Worm (Caenorhabditis elegans) whole organism, L4 larva: ENCODE data around the gene F35G12.12.

ENCODE experiments used
- F26F4.8 ChIP-seq: fragments of 200-800 bp; sonication (Bioruptor generic); conservative IDR thresholded peaks from 2 replicates; pipeline ENCODE4 v1.3.6; 2022; ENCODE audit warnings: missing genetic modification characterization, missing compliant biosample characterization
- T20F7.1 ChIP-seq: fragments of 200-800 bp; sonication (Bioruptor generic); optimal IDR thresholded peaks from 2 replicates; lab custom pipeline; 2018; ENCODE audit warnings: mild to moderate bottlenecking, missing genetic modification characterization, missing compliant biosample characterization
- Y5F2A.4 ChIP-seq: fragments of 200-800 bp; sonication (Bioruptor generic); optimal IDR thresholded peaks from 2 replicates; lab custom pipeline; 2018; ENCODE audit warnings: mild to moderate bottlenecking, missing genetic modification characterization, missing compliant biosample characterization
- ZK546.5 ChIP-seq, 2 experiments: sonication (generic microtip); optimal IDR thresholded peaks; 2 replicates each; lab custom pipeline; 2017; ENCODE audit warnings: missing biosample characterization in 2 of 2, missing genetic modification characterization in 2 of 2
- ceh-28 ChIP-seq: fragments of 150-350 bp; optimal IDR thresholded peaks from 2 replicates; lab custom pipeline; 2014; ENCODE audit warnings: missing biosample characterization, missing genetic modification reagents, missing genetic modification characterization
- ceh-32 ChIP-seq: sonication (generic microtip); optimal IDR thresholded peaks from 2 replicates; lab custom pipeline; 2016; ENCODE audit warnings: mild to moderate bottlenecking, missing genetic modification characterization, missing compliant biosample characterization; ENCODE audit not compliant: poor library complexity
- ceh-62 ChIP-seq: sonication (generic microtip); optimal IDR thresholded peaks from 2 replicates; lab custom pipeline; 2017; ENCODE audit warnings: missing biosample characterization, missing genetic modification characterization
- ctbp-1 ChIP-seq: fragments of 200-800 bp; sonication (Bioruptor generic); IDR thresholded peaks from 2 replicates; pipeline ENCODE4 v1.3.6; 2022; ENCODE audit warnings: missing genetic modification reagents, missing genetic modification characterization, missing compliant biosample characterization
- daf-12 ChIP-seq: fragments of 150-350 bp; optimal IDR thresholded peaks from 2 replicates; lab custom pipeline; 2014; ENCODE audit warnings: missing biosample characterization, missing genetic modification reagents, missing genetic modification characterization
- daf-8 ChIP-seq: fragments of 200-800 bp; sonication (Bioruptor generic); IDR thresholded peaks from 2 replicates; pipeline ENCODE4 v1.3.6; 2022; ENCODE audit warnings: missing genetic modification characterization, missing compliant biosample characterization
- dmd-6 ChIP-seq: fragments of 200-800 bp; sonication (Bioruptor generic); IDR thresholded peaks from 2 replicates; pipeline ENCODE4 v1.3.6; 2022; ENCODE audit warnings: missing genetic modification reagents, missing genetic modification characterization, missing compliant biosample characterization
- dpl-1 ChIP-seq: fragments of 150-350 bp; optimal IDR thresholded peaks from 2 replicates; lab custom pipeline; 2014; ENCODE audit warnings: missing biosample characterization, missing genetic modification reagents, missing genetic modification characterization
- egl-27 ChIP-seq: sonication (generic microtip); optimal IDR thresholded peaks from 3 replicates; lab custom pipeline; 2017; ENCODE audit warnings: missing biosample characterization, missing genetic modification reagents, missing genetic modification characterization
- egl-43 ChIP-seq: fragments of 200-800 bp; sonication (Bioruptor generic); IDR thresholded peaks from 2 replicates; pipeline ENCODE4 v1.3.6; 2022; ENCODE audit warnings: missing genetic modification reagents, missing genetic modification characterization, missing compliant biosample characterization
- fos-1 ChIP-seq: fragments of 150-350 bp; optimal IDR thresholded peaks from 2 replicates; lab custom pipeline; 2014; ENCODE audit warnings: missing biosample characterization, missing genetic modification characterization
- gei-8 ChIP-seq: fragments of 200-800 bp; sonication (Bioruptor generic); optimal IDR thresholded peaks from 2 replicates; lab custom pipeline; 2018; ENCODE audit warnings: mild to moderate bottlenecking, missing genetic modification characterization, missing compliant biosample characterization
- hif-1 ChIP-seq, 2 experiments: sonication (generic microtip); optimal IDR thresholded peaks; 2 replicates each; lab custom pipeline; 2016 to 2017; ENCODE audit warnings: missing compliant biosample characterization in 2 of 2, missing genetic modification characterization in 2 of 2, missing genetic modification reagents in 2 of 2, missing genotype in 2 of 2, mild to moderate bottlenecking in 1 of 2
- hmg-1.1 ChIP-seq: fragments of 200-800 bp; sonication (Bioruptor generic); IDR thresholded peaks from 2 replicates; pipeline ENCODE4 v1.3.6; 2022; ENCODE audit warnings: missing genetic modification reagents, missing genetic modification characterization, missing compliant biosample characterization
- lin-13 ChIP-seq: fragments of 150-350 bp; optimal IDR thresholded peaks from 2 replicates; lab custom pipeline; 2014; ENCODE audit warnings: missing biosample characterization, missing genetic modification reagents, missing genetic modification characterization
- lin-15B ChIP-seq: fragments of 150-350 bp; sonication (generic microtip); optimal IDR thresholded peaks from 3 replicates; lab custom pipeline; 2014; ENCODE audit warnings: missing biosample characterization, missing genetic modification characterization
- lin-29 ChIP-seq: fragments of 200-800 bp; sonication (Bioruptor generic); IDR thresholded peaks from 2 replicates; pipeline ENCODE4 v1.3.6; 2022; ENCODE audit warnings: missing genetic modification reagents, missing genetic modification characterization, missing compliant biosample characterization
- madf-5 ChIP-seq, 2 experiments: fragments of 200-800 bp; sonication (Bioruptor generic); IDR thresholded peaks; 2 replicates each; pipeline ENCODE4 v1.3.6; 2022; ENCODE audit warnings: missing compliant biosample characterization in 2 of 2, missing genetic modification characterization in 2 of 2
- mdl-1 ChIP-seq, 2 experiments: fragments of 150-350 bp in 1 of 2; sonication (generic microtip) in 1 of 2; optimal IDR thresholded peaks; 2 replicates each; lab custom pipeline; 2014 to 2017; ENCODE audit warnings: missing biosample characterization in 2 of 2, missing genetic modification characterization in 2 of 2
- mdt-29 ChIP-seq: fragments of 200-800 bp; sonication (Bioruptor generic); IDR thresholded peaks from 2 replicates; pipeline ENCODE4 v1.3.6; 2022; ENCODE audit warnings: missing genetic modification reagents, missing genetic modification characterization, missing compliant biosample characterization
- mes-2 ChIP-seq: sonication (generic microtip); optimal IDR thresholded peaks from 2 replicates; lab custom pipeline; 2016; ENCODE audit warnings: missing genotype, mild to moderate bottlenecking, missing genetic modification characterization, missing compliant biosample characterization; ENCODE audit not compliant: poor library complexity, severe bottlenecking
- mxl-2 ChIP-seq: fragments of 200-800 bp; sonication (Bioruptor generic); conservative IDR thresholded peaks from 2 replicates; pipeline ENCODE4 v1.3.6; 2022; ENCODE audit warnings: missing genetic modification reagents, missing genetic modification characterization, missing compliant biosample characterization
- mxl-3 ChIP-seq: fragments of 200-800 bp; sonication (Bioruptor generic); optimal IDR thresholded peaks from 2 replicates; lab custom pipeline; 2018; ENCODE audit warnings: mild to moderate bottlenecking, missing genetic modification characterization, missing compliant biosample characterization
- nhr-25 ChIP-seq: sonication (generic microtip); optimal IDR thresholded peaks from 2 replicates; lab custom pipeline; 2017; ENCODE audit warnings: missing genetic modification characterization, mild to moderate bottlenecking, missing compliant biosample characterization, antibody characterized with exemption, moderate library complexity, borderline replicate concordance; ENCODE audit not compliant: insufficient read depth
- nhr-28 ChIP-seq: fragments of 150-350 bp; optimal IDR thresholded peaks from 2 replicates; lab custom pipeline; 2014; ENCODE audit warnings: missing biosample characterization, missing genetic modification characterization
- nhr-42 ChIP-seq: fragments of 200-800 bp; sonication (Bioruptor generic); IDR thresholded peaks from 2 replicates; pipeline ENCODE4 v1.3.6; 2022; ENCODE audit warnings: missing genetic modification characterization, missing compliant biosample characterization
- nhr-48 ChIP-seq: sonication (generic microtip); optimal IDR thresholded peaks from 2 replicates; lab custom pipeline; 2016; ENCODE audit warnings: mild to moderate bottlenecking, missing genetic modification characterization, missing compliant biosample characterization
- nhr-6 ChIP-seq: fragments of 150-350 bp; optimal IDR thresholded peaks from 2 replicates; lab custom pipeline; 2014; ENCODE audit warnings: missing biosample characterization, missing genetic modification characterization
- nhr-77 ChIP-seq: fragments of 150-350 bp; optimal IDR thresholded peaks from 2 replicates; lab custom pipeline; 2014; ENCODE audit warnings: missing biosample characterization, missing genetic modification characterization
- php-3 ChIP-seq: fragments of 200-800 bp; sonication (Bioruptor generic); IDR thresholded peaks from 2 replicates; pipeline ENCODE4 v1.3.6; 2022; ENCODE audit warnings: missing genetic modification reagents, missing genetic modification characterization, missing compliant biosample characterization
- pqm-1 ChIP-seq: sonication (generic microtip); optimal IDR thresholded peaks from 2 replicates; lab custom pipeline; 2017; ENCODE audit warnings: missing biosample characterization, missing genetic modification characterization
- saeg-2 ChIP-seq: fragments of 200-800 bp; sonication (Bioruptor generic); IDR thresholded peaks from 2 replicates; pipeline ENCODE4 v1.3.6; 2022; ENCODE audit warnings: missing genetic modification reagents, missing genetic modification characterization, missing compliant biosample characterization
- set-16 ChIP-seq: fragments of 200-800 bp; sonication (Bioruptor generic); IDR thresholded peaks from 2 replicates; pipeline ENCODE4 v1.3.6; 2022; ENCODE audit warnings: missing genetic modification reagents, missing genetic modification characterization, missing compliant biosample characterization
- skn-1 ChIP-seq: fragments of 150-350 bp; optimal IDR thresholded peaks from 2 replicates; lab custom pipeline; 2014; ENCODE audit warnings: missing biosample characterization, missing genetic modification characterization
- snpc-1.2 ChIP-seq: fragments of 200-800 bp; sonication (Bioruptor generic); IDR thresholded peaks from 2 replicates; pipeline ENCODE4 v1.3.6; 2022; ENCODE audit warnings: missing genetic modification reagents, missing genetic modification characterization, missing compliant biosample characterization
- snpc-4 ChIP-seq: fragments of 150-350 bp; optimal IDR thresholded peaks from 2 replicates; lab custom pipeline; 2014; ENCODE audit warnings: missing biosample characterization, missing genetic modification characterization
- spr-3 ChIP-seq: fragments of 200-800 bp; sonication (Bioruptor generic); optimal IDR thresholded peaks from 2 replicates; lab custom pipeline; 2018; ENCODE audit warnings: mild to moderate bottlenecking, missing genetic modification characterization, missing compliant biosample characterization
- unc-130 ChIP-seq: sonication (generic microtip); optimal IDR thresholded peaks from 2 replicates; lab custom pipeline; 2016; ENCODE audit warnings: missing genetic modification reagents, missing genetic modification characterization, missing compliant biosample characterization
- unc-39 ChIP-seq: sonication (generic microtip); optimal IDR thresholded peaks from 2 replicates; lab custom pipeline; 2017; ENCODE audit warnings: missing biosample characterization, missing genetic modification characterization
- unc-62 ChIP-seq, 3 experiments: fragments of 150-350 bp in 1 of 3; sonication (generic microtip); optimal IDR thresholded peaks in 2 of 3; peaks in 1 of 3; 1 replicate in 1 of 3; 2 replicates in 2 of 3; lab custom pipeline; 2014 to 2017; ENCODE audit warnings: missing biosample characterization in 3 of 3, missing genetic modification characterization in 3 of 3, missing genetic modification reagents in 3 of 3, missing genotype in 1 of 3
- vab-7 ChIP-seq: fragments of 200-800 bp; sonication (Bioruptor generic); IDR thresholded peaks from 2 replicates; pipeline ENCODE4 v1.3.6; 2022; ENCODE audit warnings: missing genetic modification reagents, missing genetic modification characterization, missing compliant biosample characterization
- zag-1 ChIP-seq: fragments of 150-350 bp; optimal IDR thresholded peaks from 2 replicates; lab custom pipeline; 2014; ENCODE audit warnings: missing biosample characterization, missing genetic modification characterization
- zfp-3 ChIP-seq: fragments of 200-800 bp; sonication (Bioruptor generic); conservative IDR thresholded peaks from 2 replicates; pipeline ENCODE4 v1.3.6; 2022; ENCODE audit warnings: missing genetic modification reagents, missing genetic modification characterization, missing compliant biosample characterization
- zip-11 ChIP-seq: fragments of 200-800 bp; sonication (Bioruptor generic); IDR thresholded peaks from 2 replicates; pipeline ENCODE4 v1.3.6; 2022; ENCODE audit warnings: missing genetic modification characterization, missing compliant biosample characterization

Gene F35G12.12

DNA sequence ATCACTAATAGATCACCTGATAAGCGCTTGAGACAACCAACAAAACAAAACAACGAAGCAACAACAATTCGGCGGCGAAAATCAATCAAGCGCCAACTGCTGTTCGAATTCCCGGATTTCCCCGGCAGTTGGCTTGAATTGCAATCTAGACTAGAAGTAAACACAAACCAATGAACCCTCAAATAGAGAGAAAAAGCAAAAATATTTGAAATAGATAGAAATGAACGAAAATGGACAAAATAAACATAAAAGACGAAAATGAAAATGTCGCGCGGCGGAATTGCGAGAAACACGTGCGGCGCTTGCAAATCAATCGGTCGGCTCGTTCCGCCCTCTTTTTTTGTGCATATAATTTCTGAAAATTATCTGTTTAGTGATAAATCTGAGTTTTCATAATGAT, 13.1 kb upstream of the F35G12.12 start, which contains the start of gene idhg-1 (continued):
- TF ChIP-seq snpc-1.2 (GFP tag; lab: Robert Waterston, UW) (peak; percentile 51; the same call in 1 of the 2 replicates), egl-27 (no peak), unc-39 (no peak), mxl-2 (GFP tag; lab: Robert Waterston, UW) (no peak), ceh-32 (tag; lab: Kevin White, UChicago) (no peak), php-3 (no peak), ZK546.5 (tag; optimal IDR thresholded peaks at IDR 0.05; lab: Kevin White, UChicago) (no peak), dpl-1 (GFP tag; lab: Kevin White, UChicago) (peak; percentile 60), ceh-62 (tag; lab: Kevin White, UChicago) (no peak), spr-3 (no peak), hmg-1.1 (peak; percentile 61; the same call in 1 of the 2 replicates), nhr-6 (no peak), unc-62 (GFP tag; optimal IDR thresholded peaks at IDR 0.05 in 1 of 2; lab: Kevin White, UChicago) (peak in 1 of 2 experiments; percentile 44), unc-62 (tag; optimal IDR thresholded peaks at IDR 0.05; lab: Kevin White, UChicago) (no peak), lin-13 (no peak), pqm-1 (tag; lab: Kevin White, UChicago) (peak; percentile 29), vab-7 (GFP tag; lab: Robert Waterston, UW) (no peak), dmd-6 (GFP tag; lab: Robert Waterston, UW) (peak; percentile 29), gei-8 (GFP tag; lab: Kevin White, UChicago) (no peak), T20F7.1 (GFP tag; lab: Kevin White, UChicago) (no peak), nhr-48 (peak; percentile 31), ctbp-1 (GFP tag; lab: Robert Waterston, UW) (no peak), nhr-77 (peak; percentile 4), zag-1 (no peak), daf-12 (no peak), nhr-28 (tag; lab: Kevin White, UChicago) (peak; percentile 24), egl-43 (peak; percentile 64), mdt-29 (GFP tag; lab: Robert Waterston, UW) (no peak), zip-11 (no peak), mes-2 (tag; lab: Kevin White, UChicago) (peak; percentile 95), madf-5 (GFP tag; IDR thresholded peaks at IDR 0.05; lab: Robert Waterston, UW) (no peak), ceh-28 (tag; lab: Kevin White, UChicago) (no peak), Y5F2A.4 (no peak)

DNA sequence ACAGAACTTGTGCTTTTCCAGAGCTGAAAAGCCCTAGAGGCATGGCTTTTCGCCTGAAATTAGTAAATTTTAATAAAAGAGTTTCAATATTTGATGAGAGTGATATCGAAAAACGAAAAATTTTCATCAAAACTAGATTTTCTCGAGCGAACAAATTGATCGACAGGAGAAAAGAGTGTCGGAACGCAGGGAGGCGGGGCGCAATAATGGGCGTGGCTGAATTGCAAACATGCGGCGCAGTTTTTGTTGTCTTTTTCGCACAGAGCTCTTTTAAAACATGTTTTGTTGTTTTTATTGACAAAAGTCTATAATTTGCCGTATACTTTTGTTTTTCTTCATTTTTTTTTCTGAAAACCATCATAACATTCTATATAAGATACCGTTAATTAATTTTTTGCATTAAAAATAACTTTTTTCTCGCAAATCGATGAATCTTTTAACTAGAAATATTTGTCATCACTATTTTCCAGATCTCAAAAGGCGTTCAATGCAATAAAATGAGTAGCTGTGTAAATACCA, 3.2 kb upstream of the F35G12.12 start, which contains the start of the genes sel-5 and wdr-48:
Gene sel-5 (minus strand): TSS at position 53 of the 519 bp plus-strand sequence.
Gene wdr-48 (plus strand): TSS at position 469 of the 519 bp plus-strand sequence.
- no peak for TF ChIP-seq mxl-3 (GFP tag; lab: Kevin White, UChicago)
- no peak for TF ChIP-seq Y5F2A.4
- no peak for TF ChIP-seq egl-27
- TF ChIP-seq zfp-3 (GFP tag; lab: Robert Waterston, UW), result no peak
- no peak for TF ChIP-seq gei-8 (GFP tag; lab: Kevin White, UChicago)
- no peak; the same call in 1 of the 2 replicates for TF ChIP-seq hmg-1.1
- TF ChIP-seq hif-1 (tag; optimal IDR thresholded peaks at IDR 0.05; lab: Kevin White, UChicago), result no peak
- peak; percentile 22 for TF ChIP-seq nhr-6
- TF ChIP-seq spr-3, result no peak
- TF ChIP-seq daf-8 (GFP tag; lab: Robert Waterston, UW), result no peak
- no peak for TF ChIP-seq egl-43
- TF ChIP-seq nhr-25 (tag; lab: Kevin White, UChicago), result no peak
- TF ChIP-seq lin-29 (GFP tag; lab: Robert Waterston, UW), result no peak
- TF ChIP-seq mxl-2 (GFP tag; lab: Robert Waterston, UW), result no peak
- TF ChIP-seq F26F4.8, result no peak
- TF ChIP-seq set-16 (GFP tag; lab: Robert Waterston, UW), result no peak
- no peak for TF ChIP-seq lin-15B (tag; lab: Kevin White, UChicago)
- TF ChIP-seq zip-11, result no peak
- TF ChIP-seq mdl-1 (tag; optimal IDR thresholded peaks at IDR 0.05; lab: Kevin White, UChicago), result no peak
- TF ChIP-seq saeg-2 (GFP tag; lab: Robert Waterston, UW), result no peak
- TF ChIP-seq mes-2 (tag; lab: Kevin White, UChicago), result peak; percentile 66
- TF ChIP-seq skn-1 (tag; lab: Kevin White, UChicago), result no peak
- no peak for TF ChIP-seq unc-130 (GFP tag; lab: Kevin White, UChicago)
- no peak for TF ChIP-seq dmd-6 (GFP tag; lab: Robert Waterston, UW)
- TF ChIP-seq nhr-77, result no peak
- no peak for TF ChIP-seq vab-7 (GFP tag; lab: Robert Waterston, UW)
- no peak for TF ChIP-seq snpc-4 (tag; lab: Kevin White, UChicago)
- TF ChIP-seq nhr-28 (tag; lab: Kevin White, UChicago), result peak; percentile 38
- no peak for TF ChIP-seq nhr-42 (GFP tag; lab: Robert Waterston, UW)
- TF ChIP-seq fos-1 (tag; lab: Kevin White, UChicago), result no peak
